Worm (Caenorhabditis elegans): ENCODE results near the gene T28F3.9.

T28F3.9 gene

DNA sequence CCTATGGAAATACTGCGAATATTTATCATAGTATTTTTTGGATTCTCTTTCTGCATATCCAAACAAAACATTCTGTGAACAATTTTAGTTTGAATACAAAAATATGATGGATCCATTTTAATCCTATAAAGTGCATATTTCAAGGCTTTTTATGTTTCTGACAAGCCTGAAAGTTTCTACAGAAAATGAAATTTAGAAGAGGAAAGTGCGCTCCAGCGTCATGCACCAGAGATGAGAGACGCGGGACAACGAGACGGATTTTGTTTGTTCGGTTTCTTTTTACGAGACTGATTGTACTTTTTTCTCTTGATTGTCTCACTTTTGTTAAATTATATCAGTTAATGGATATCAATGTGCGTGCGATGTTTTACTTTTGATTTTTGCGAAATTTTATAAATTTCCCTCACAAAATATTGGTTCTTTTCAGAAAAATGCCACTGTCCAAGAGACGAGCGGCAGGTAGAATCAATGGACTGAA lies 22.8 kb downstream of the T28F3.9 start, which contains the start of gene C49C3.6:
TSS of gene C49C3.6 (plus strand) at position 428 of the 478 bp plus-strand sequence.
- TF ChIP-seq nhr-90 (tag; optimal IDR thresholded peaks at IDR 0.05) (no peak), ets-4 (GFP tag; optimal IDR thresholded peaks at IDR 0.05) (no peak), mcd-1 (GFP tag; IDR thresholded peaks at IDR 0.05) (peak; percentile 70), hmg-1.2 (GFP tag; IDR thresholded peaks at IDR 0.05) (peak; percentile 95), snpc-4 (GFP tag; optimal IDR thresholded peaks at IDR 0.05) (peak; percentile 51), snpc-4 (tag; optimal IDR thresholded peaks at IDR 0.05) (peak in 2 of 4 experiments; percentile 27 to 67)

DNA sequence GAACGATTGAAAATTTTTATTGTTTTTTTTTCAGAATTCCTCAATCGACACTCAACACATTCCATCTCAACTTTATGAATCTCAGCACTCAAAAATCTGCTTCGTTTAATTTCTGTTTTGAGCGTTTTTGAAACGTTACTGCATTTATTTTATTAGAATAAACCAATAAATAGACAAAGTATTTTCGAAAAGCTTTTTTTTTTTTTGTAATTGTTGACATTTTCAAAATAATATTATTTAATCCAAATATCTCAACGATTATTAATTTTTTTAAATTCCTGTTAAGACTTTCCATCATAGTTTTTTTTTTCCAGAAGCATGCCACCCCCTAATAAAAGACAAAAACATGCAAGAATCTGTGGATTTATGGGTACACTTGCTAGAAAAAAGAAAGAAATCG lies 23.9 kb downstream of the T28F3.9 start, which contains the start of gene C49C3.7:
TSS of gene C49C3.7 (plus strand) at position 301 of the 400 bp plus-strand sequence.
- TF ChIP-seq B0336.3 (GFP tag; IDR thresholded peaks at IDR 0.05) (no peak), die-1 (tag; optimal IDR thresholded peaks at IDR 0.05) (no peak), atf-7 (tag; optimal IDR thresholded peaks at IDR 0.05) (no peak), ekl-4 (GFP tag; IDR thresholded peaks at IDR 0.05) (no peak), nhr-179 (tag; optimal IDR thresholded peaks at IDR 0.05) (no peak), snpc-4 (GFP tag; optimal IDR thresholded peaks at IDR 0.05) (no peak), snpc-4 (tag; optimal IDR thresholded peaks at IDR 0.05) (peak in 1 of 4 experiments; percentile 50), lir-1 (GFP tag; conservative IDR thresholded peaks at IDR 0.05) (no peak)

DNA sequence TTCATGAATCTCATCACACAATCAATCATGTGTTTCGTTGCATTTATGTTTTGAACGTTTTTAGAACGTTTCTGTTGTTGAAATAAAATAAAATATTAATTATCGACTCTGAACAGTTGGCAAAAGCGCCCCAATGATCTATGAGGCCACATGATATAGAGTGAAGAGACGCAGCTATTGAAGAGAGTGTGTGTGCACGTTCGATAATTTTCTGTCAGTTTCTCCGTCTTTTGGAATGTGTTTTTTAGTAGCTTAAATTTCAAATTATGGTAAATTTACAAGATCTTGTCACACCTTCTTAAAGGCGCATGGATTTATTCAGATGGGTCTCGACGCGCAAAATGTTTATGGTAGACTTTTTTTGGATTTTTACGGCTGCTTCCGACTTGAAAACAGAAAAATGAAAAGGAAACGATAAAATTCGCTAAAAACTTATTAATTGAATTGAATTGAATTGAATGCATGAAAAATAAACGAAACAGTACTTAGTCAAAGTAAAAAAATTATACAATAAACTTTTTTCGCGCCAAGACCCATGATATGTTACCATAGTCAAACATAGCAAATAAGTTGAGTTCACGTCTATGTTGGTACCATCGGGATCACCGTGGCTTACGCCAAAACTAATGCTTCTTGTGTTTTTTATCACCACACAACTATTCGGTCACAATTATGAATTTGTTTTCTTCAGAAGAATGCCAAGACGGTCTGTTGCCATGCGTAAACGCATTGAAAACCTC lies 25.4 kb downstream of the T28F3.9 start, which contains the start of gene C49C3.15:
TSS of gene C49C3.15 (plus strand) at position 690 of the 740 bp plus-strand sequence.
- TF ChIP-seq pbrm-1 (GFP tag; IDR thresholded peaks at IDR 0.05), result no peak
- TF ChIP-seq F52B5.7 (tag; optimal IDR thresholded peaks at IDR 0.05), result no peak
- peak; percentile 20 for TF ChIP-seq F23B12.7 (tag; optimal IDR thresholded peaks at IDR 0.05; ENCODE audit: insufficient read depth)
- TF ChIP-seq mcd-1 (GFP tag; IDR thresholded peaks at IDR 0.05), result 0 out of 2 replicates have a peak, but pooled peaks have one; percentile 11
- no peak for TF ChIP-seq snpc-4 (GFP tag; optimal IDR thresholded peaks at IDR 0.05)
- peak in 1 of 4 experiments; percentile 52 for TF ChIP-seq snpc-4 (tag; optimal IDR thresholded peaks at IDR 0.05)
- TF ChIP-seq ztf-18 (tag; optimal IDR thresholded peaks at IDR 0.05), result peak; percentile 13
- TF ChIP-seq hmg-1.2 (GFP tag; IDR thresholded peaks at IDR 0.05), result peak; percentile 51; the same call in 1 of the 2 replicates
- peak; percentile 15 for TF ChIP-seq nhr-80 (tag; optimal IDR thresholded peaks at IDR 0.05)
- TF ChIP-seq ceh-100 (GFP tag; IDR thresholded peaks at IDR 0.05), result no peak
- TF ChIP-seq attf-5 (GFP tag; optimal IDR thresholded peaks at IDR 0.05), result peak; percentile 71
- TF ChIP-seq tlf-1 (GFP tag; optimal IDR thresholded peaks at IDR 0.05), result no peak
- no peak for TF ChIP-seq ama-1 (optimal IDR thresholded peaks at IDR 0.05)
- peak in 1 of 2 experiments; percentile 21 for TF ChIP-seq ama-1 (GFP tag; optimal IDR thresholded peaks at IDR 0.05)

DNA sequence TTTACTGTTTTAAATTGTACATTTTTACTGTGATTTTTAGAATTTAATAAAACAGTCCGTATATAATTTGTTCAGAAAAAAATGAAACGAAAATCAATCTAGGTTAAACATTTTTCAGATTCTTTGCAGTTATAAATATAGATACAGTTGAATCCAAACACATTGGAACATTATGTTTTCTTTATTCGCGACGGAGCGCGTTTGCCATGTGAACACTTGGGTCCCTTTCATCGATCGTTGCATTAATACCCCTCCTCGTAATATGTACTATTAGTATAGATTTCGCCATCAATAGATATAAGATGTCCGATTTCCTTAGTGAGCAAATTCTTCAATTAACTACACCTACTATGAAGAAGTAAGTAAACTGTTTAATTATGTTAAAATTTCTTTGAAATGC lies 26.7 kb downstream of the T28F3.9 start, which contains the start of gene C49C3.8:
TSS of gene C49C3.8 (plus strand) at position 173 of the 400 bp plus-strand sequence.
- TF ChIP-seq madf-6 (GFP tag; IDR thresholded peaks at IDR 0.05), result no peak

DNA sequence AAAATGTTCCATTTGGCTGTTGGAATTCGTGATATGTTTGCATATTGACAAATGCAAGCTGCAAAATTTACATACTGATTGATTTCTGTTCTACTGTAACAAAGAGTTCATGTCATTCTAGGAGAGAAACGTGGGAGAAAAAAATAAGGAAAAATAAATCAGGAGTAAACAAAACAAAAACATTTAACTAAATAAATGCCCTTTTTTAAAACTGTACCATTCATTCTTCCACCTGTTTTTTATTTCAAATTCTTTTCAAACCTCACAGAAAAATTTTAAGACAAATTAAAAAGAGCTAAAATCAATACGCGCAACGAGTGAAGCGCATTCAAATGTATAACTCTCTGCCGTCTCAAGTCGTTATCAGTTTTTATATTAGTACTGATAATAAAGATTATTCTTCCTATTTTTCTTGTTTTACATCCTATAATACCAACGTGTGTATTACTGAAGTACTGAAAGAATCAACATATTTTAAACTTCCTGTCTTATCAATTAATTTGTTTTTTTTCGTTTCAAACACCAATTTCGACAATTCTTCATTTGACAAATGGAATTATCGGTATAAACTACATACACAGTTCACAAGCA lies 30.7 kb downstream of the T28F3.9 start, which contains the start of gene C49C3.10:
TSS of gene C49C3.10 (minus strand) at position 51 of the 591 bp plus-strand sequence.
- TF ChIP-seq hmg-1.2 (GFP tag; IDR thresholded peaks at IDR 0.05) (no peak), nhr-80 (tag; optimal IDR thresholded peaks at IDR 0.05) (peak; percentile 60), F10E7.11 (tag; optimal IDR thresholded peaks at IDR 0.05) (no peak)

DNA sequence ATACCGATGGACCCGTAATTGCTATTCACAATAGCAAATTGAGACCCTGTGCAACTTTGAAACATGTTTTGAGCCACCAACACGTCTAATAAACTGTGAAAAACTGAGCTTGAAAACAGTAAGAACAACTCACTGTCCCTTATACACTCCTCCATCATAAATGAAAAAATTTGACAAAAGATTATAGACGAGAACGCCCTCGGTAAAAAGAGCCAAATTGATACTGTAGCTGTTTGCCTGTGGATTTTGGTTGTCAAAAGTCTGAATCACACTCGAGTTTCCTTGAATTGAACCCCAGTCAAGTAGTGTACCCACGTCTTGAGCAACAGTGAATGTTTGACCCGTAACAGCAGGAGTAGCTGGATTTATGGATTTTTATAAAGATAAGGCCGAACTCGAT lies 32.7 kb downstream of the T28F3.9 start:
- no peak for TF ChIP-seq ceh-40 (GFP tag; IDR thresholded peaks at IDR 0.05)
- TF ChIP-seq D2030.7 (GFP tag; IDR thresholded peaks at IDR 0.05), result no peak
- no peak for TF ChIP-seq B0336.3 (GFP tag; IDR thresholded peaks at IDR 0.05)
- no peak for TF ChIP-seq nhr-179 (tag; optimal IDR thresholded peaks at IDR 0.05)
- TF ChIP-seq aptf-3 (GFP tag; IDR thresholded peaks at IDR 0.05), result no peak
- TF ChIP-seq ama-1 (optimal IDR thresholded peaks at IDR 0.05), result no peak
- no peak for TF ChIP-seq ama-1 (GFP tag; optimal IDR thresholded peaks at IDR 0.05)
- TF ChIP-seq chd-7 (tag; optimal IDR thresholded peaks at IDR 0.05), result no peak
- no peak for TF ChIP-seq madf-8 (GFP tag; conservative IDR thresholded peaks at IDR 0.05)
- no peak for TF ChIP-seq bed-1 (GFP tag; IDR thresholded peaks at IDR 0.05)
- no peak for TF ChIP-seq ztf-26 (tag; optimal IDR thresholded peaks at IDR 0.05)
- TF ChIP-seq ceh-91 (GFP tag; IDR thresholded peaks at IDR 0.05), result no peak
- TF ChIP-seq snpc-4 (GFP tag; optimal IDR thresholded peaks at IDR 0.05), result no peak
- no peak for TF ChIP-seq snpc-4 (tag; optimal IDR thresholded peaks at IDR 0.05)
- no peak for TF ChIP-seq sdz-38 (tag; optimal IDR thresholded peaks at IDR 0.05)
- TF ChIP-seq lin-40 (tag; optimal IDR thresholded peaks at IDR 0.05), result no peak
- TF ChIP-seq F23B12.7 (tag; optimal IDR thresholded peaks at IDR 0.05; ENCODE audit: insufficient read depth), result no peak
- TF ChIP-seq nfya-2 (GFP tag; IDR thresholded peaks at IDR 0.05), result no peak
- no peak for TF ChIP-seq xnd-1 (tag; optimal IDR thresholded peaks at IDR 0.05)
